Worm (Caenorhabditis elegans): Measurements from ENCODE around the gene srab-16.

The srab-16 gene

DNA sequence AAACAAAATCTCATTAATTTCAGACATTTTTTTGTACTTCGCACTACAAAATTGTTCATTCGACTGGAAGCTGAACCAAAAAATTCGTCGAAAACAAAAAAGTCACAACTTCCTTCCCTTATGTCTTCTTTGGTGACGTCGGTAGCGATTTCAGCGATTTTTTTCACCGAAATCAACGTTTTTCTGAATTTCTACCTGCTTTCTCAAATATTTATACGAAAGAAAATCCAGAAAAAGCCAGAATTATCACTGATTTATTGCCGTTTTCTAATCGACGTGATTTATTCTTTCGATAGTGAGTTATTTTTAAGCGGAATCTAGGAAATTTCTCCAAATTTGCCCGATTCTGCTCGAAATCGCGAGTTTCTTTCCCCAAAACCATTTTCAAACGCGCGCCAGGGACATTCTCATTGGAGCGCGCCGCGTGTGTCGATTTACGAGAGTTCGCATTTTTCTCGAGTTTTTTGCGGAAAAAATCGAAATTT, 7.6 kb upstream of the srab-16 start, which contains the start of gene srbc-58 (continued):
- TF ChIP-seq nfyb-1 (GFP tag; IDR thresholded peaks at IDR 0.05) (no peak), nhr-90 (tag; optimal IDR thresholded peaks at IDR 0.05) (no peak), die-1 (tag; optimal IDR thresholded peaks at IDR 0.05) (no peak), F39B2.1 (GFP tag; IDR thresholded peaks at IDR 0.05) (no peak), nhr-179 (tag; optimal IDR thresholded peaks at IDR 0.05) (no peak), zfh-2 (GFP tag; conservative IDR thresholded peaks at IDR 0.05) (no peak), ceh-91 (GFP tag; IDR thresholded peaks at IDR 0.05) (no peak), lin-40 (tag; optimal IDR thresholded peaks at IDR 0.05) (no peak), ceh-40 (GFP tag; IDR thresholded peaks at IDR 0.05) (no peak), hmg-20 (GFP tag; IDR thresholded peaks at IDR 0.05) (no peak), cebp-1 (GFP tag; IDR thresholded peaks at IDR 0.05) (no peak), cebp-1 (tag; optimal IDR thresholded peaks at IDR 0.05) (peak; percentile 30), nfya-2 (GFP tag; IDR thresholded peaks at IDR 0.05) (no peak), lir-1 (GFP tag; conservative IDR thresholded peaks at IDR 0.05) (no peak), him-1 (tag; optimal IDR thresholded peaks at IDR 0.05) (peak; percentile 49), F37B4.10 (GFP tag; IDR thresholded peaks at IDR 0.05) (no peak), lin-54 (GFP tag; optimal IDR thresholded peaks at IDR 0.05) (peak; percentile 77), F23B12.7 (tag; optimal IDR thresholded peaks at IDR 0.05; ENCODE audit: insufficient read depth) (no peak), dpl-1 (GFP tag; optimal IDR thresholded peaks at IDR 0.05) (peak; percentile 52), cebp-2 (GFP tag; IDR thresholded peaks at IDR 0.05) (no peak), ZK185.1 (tag; optimal IDR thresholded peaks at IDR 0.05; ENCODE audit: poor library complexity, severe bottlenecking) (no peak), snpc-4 (GFP tag; optimal IDR thresholded peaks at IDR 0.05) (no peak), snpc-4 (tag; optimal IDR thresholded peaks at IDR 0.05) (peak in 2 of 4 experiments; percentile 10 to 39), repo-1 (tag; optimal IDR thresholded peaks at IDR 0.05) (peak; percentile 24), attf-3 (GFP tag; conservative IDR thresholded peaks at IDR 0.05) (no peak), mel-28 (tag; optimal IDR thresholded peaks at IDR 0.05; ENCODE audit: borderline replicate concordance) (no peak), ztf-6 (GFP tag; IDR thresholded peaks at IDR 0.05) (no peak), let-607 (tag; optimal IDR thresholded peaks at IDR 0.05) (no peak), Y53G8AR.9 (GFP tag; conservative IDR thresholded peaks at IDR 0.05) (peak; percentile 69; the same call in 1 of the 2 replicates), B0035.1 (tag; optimal IDR thresholded peaks at IDR 0.05) (no peak), ceh-27 (GFP tag; optimal IDR thresholded peaks at IDR 0.05) (no peak), nhr-80 (tag; optimal IDR thresholded peaks at IDR 0.05) (no peak), B0019.2 (GFP tag; conservative IDR thresholded peaks at IDR 0.05) (no peak), lin-35 (GFP tag; optimal IDR thresholded peaks at IDR 0.05) (peak in 2 of 3 experiments; percentile 8 to 35), T26A5.8 (tag; optimal IDR thresholded peaks at IDR 0.05) (peak; percentile 2), attf-6 (GFP tag; IDR thresholded peaks at IDR 0.05) (no peak), ztf-26 (tag; optimal IDR thresholded peaks at IDR 0.05) (no peak), F33H1.4 (GFP tag; IDR thresholded peaks at IDR 0.05) (no peak), ztf-22 (GFP tag; optimal IDR thresholded peaks at IDR 0.05) (no peak), snpc-1.1 (tag; optimal IDR thresholded peaks at IDR 0.05; ENCODE audit: insufficient read depth) (no peak), dox-1 (GFP tag; IDR thresholded peaks at IDR 0.05) (0 out of 2 replicates have a peak, but pooled peaks have one; percentile 10), D2030.7 (GFP tag; IDR thresholded peaks at IDR 0.05) (peak; percentile 45; the same call in 1 of the 2 replicates), tbp1 (GFP tag; optimal IDR thresholded peaks at IDR 0.05) (peak; percentile 11), snpc-3.4 (tag; optimal IDR thresholded peaks at IDR 0.05) (peak; percentile 49), sdz-38 (tag; optimal IDR thresholded peaks at IDR 0.05) (no peak), Y79H2A.3 (GFP tag; conservative IDR thresholded peaks at IDR 0.05) (no peak), sptf-2 (GFP tag; optimal IDR thresholded peaks at IDR 0.05) (no peak), rpc-1 (optimal IDR thresholded peaks at IDR 0.05) (no peak), rpc-1 (tag; optimal IDR thresholded peaks at IDR 0.05) (no peak)

All from whole organism, young adult.